Fruit fly (Drosophila melanogaster): Measurements from ENCODE around the gene mRpL19.
A peak's percentile ranks its signal among the peaks of the same experiment; 100 is the strongest.

mRpL19 gene

DNA sequence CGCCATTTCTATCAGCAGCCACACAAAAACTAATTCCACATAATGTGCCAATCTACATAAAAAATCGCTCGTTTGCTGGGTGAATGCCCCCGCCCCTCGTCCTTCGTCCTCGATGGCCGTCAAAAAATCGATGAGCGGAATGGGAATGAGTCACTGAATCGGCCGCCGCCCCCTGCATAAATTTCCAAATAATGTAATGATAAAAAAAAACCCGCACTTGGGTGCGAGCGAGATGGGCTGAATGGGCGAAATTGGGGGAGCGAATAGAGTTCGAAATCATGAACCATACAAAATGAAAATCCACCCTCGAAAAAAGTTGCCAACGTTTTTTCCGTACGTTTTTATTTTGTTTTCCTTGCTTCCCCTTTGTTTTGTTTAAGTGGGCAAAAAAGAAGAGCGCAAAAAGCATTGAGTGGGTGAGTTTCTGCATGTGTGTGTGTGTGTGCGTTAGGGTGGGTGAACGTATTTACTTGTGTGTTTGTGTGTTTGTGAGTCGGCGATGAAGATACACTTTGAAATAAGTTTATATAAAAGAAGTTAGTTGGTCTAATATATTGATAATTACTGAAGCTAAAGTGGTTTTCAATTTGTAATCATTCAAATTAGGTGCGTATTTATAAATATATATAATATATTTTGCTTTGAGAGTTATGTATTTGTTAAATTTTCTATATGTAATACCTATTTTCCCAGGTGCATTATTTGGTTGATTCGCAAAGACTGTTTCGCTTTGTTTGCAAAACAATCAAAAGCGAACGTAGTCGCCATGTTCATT lies 31.6 kb downstream of the mRpL19 start:
- no peak for TF ChIP-seq CG5204 (GFP tag; optimal IDR thresholded peaks at IDR 0.05)
- TF ChIP-seq bab1 (GFP tag; optimal IDR thresholded peaks at IDR 0.05) = no peak
- TF ChIP-seq tj (GFP tag; optimal IDR thresholded peaks at IDR 0.05) = no peak
- no peak for TF ChIP-seq cic (GFP tag; optimal IDR thresholded peaks at IDR 0.05)
- no peak for TF ChIP-seq cnc (optimal IDR thresholded peaks at IDR 0.05)
- TF ChIP-seq CG1620 (GFP tag; optimal IDR thresholded peaks at IDR 0.05) = no peak
- TF ChIP-seq CG14711 (tag; optimal IDR thresholded peaks at IDR 0.05) = no peak
- no peak for TF ChIP-seq ovo (GFP tag; optimal IDR thresholded peaks at IDR 0.05)
- TF ChIP-seq CG12768 (GFP tag; optimal IDR thresholded peaks at IDR 0.05) = no peak
- TF ChIP-seq Hr96 (GFP tag; optimal IDR thresholded peaks at IDR 0.05) = no peak
- TF ChIP-seq CG7045 (GFP tag; optimal IDR thresholded peaks at IDR 0.05) = no peak
- TF ChIP-seq toe (GFP tag; optimal IDR thresholded peaks at IDR 0.05) = no peak
- no peak for TF ChIP-seq CG33017 (tag; optimal IDR thresholded peaks at IDR 0.05)
- no peak for TF ChIP-seq CG7101 (tag; optimal IDR thresholded peaks at IDR 0.05)
- no peak for TF ChIP-seq Clk (GFP tag; optimal IDR thresholded peaks at IDR 0.05)
- TF ChIP-seq CG11617 (GFP tag; optimal IDR thresholded peaks at IDR 0.05) = no peak
- no peak for TF ChIP-seq kay (GFP tag; ENCODE audit: borderline replicate concordance)
- TF ChIP-seq pad (GFP tag; optimal IDR thresholded peaks at IDR 0.05) = no peak
- TF ChIP-seq Crg-1 (GFP tag; optimal IDR thresholded peaks at IDR 0.05) = no peak
- TF ChIP-seq Mnt (GFP tag; optimal IDR thresholded peaks at IDR 0.05) = no peak

- no peak for TF ChIP-seq bab1 (GFP tag; optimal IDR thresholded peaks at IDR 0.05)
- no peak for TF ChIP-seq cic (GFP tag; optimal IDR thresholded peaks at IDR 0.05)
- no peak for TF ChIP-seq Hr96 (GFP tag; optimal IDR thresholded peaks at IDR 0.05)
- TF ChIP-seq Mnt (GFP tag; optimal IDR thresholded peaks at IDR 0.05) = no peak
- no peak for TF ChIP-seq cnc (optimal IDR thresholded peaks at IDR 0.05)
- no peak for TF ChIP-seq CG11617 (GFP tag; optimal IDR thresholded peaks at IDR 0.05)
- TF ChIP-seq pad (GFP tag; optimal IDR thresholded peaks at IDR 0.05) = no peak
- no peak for TF ChIP-seq CG14711 (tag; optimal IDR thresholded peaks at IDR 0.05)
- TF ChIP-seq CG33017 (tag; optimal IDR thresholded peaks at IDR 0.05) = no peak
- TF ChIP-seq CG12768 (GFP tag; optimal IDR thresholded peaks at IDR 0.05) = no peak
- TF ChIP-seq CG1620 (GFP tag; optimal IDR thresholded peaks at IDR 0.05) = no peak
- TF ChIP-seq CG7045 (GFP tag; optimal IDR thresholded peaks at IDR 0.05) = no peak
- no peak for TF ChIP-seq ovo (GFP tag; optimal IDR thresholded peaks at IDR 0.05)
Measured at dm6 chr3R:8707166-8707565, 33.3 kb downstream of the mRpL19 start.

DNA sequence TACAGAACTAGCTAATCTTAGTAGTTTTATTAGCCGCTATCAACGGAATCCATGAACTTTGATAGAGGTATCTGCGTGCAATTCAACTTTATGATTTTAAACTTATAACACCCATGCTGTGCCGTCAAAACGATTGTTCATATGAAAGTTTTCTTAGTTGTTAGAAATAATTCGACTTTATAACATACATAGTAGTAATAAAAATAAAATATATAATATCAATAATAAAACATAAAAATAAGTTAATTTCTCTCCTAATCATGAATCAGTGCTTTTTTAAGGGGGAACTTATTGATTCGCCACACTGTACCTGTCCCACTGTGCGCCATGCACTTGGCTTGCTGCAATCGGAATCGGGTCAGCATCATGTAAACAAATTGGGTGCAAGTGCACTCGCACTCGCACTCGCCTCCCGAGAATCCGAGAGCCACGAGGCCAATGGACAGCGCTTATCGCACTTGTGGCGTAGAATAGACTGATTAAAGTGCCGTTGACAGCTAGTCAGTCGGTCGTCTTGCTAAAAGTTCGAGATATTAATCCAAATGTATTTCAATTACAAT lies 38.1 kb downstream of the mRpL19 start:
- TF ChIP-seq CG7045 (GFP tag; optimal IDR thresholded peaks at IDR 0.05) (no peak), CG5204 (GFP tag; optimal IDR thresholded peaks at IDR 0.05) (peak; percentile 1), bab1 (GFP tag; optimal IDR thresholded peaks at IDR 0.05) (peak; percentile 25), CG11617 (GFP tag; optimal IDR thresholded peaks at IDR 0.05) (no peak), CG14711 (tag; optimal IDR thresholded peaks at IDR 0.05) (no peak), ovo (GFP tag; optimal IDR thresholded peaks at IDR 0.05) (peak; percentile 11), cnc (optimal IDR thresholded peaks at IDR 0.05) (no peak), CG1620 (GFP tag; optimal IDR thresholded peaks at IDR 0.05) (no peak), CG7101 (tag; optimal IDR thresholded peaks at IDR 0.05) (peak; percentile 60), Hr96 (GFP tag; optimal IDR thresholded peaks at IDR 0.05) (peak; percentile 83), Crg-1 (GFP tag; optimal IDR thresholded peaks at IDR 0.05) (no peak), tj (GFP tag; optimal IDR thresholded peaks at IDR 0.05) (no peak), Clk (GFP tag; optimal IDR thresholded peaks at IDR 0.05) (peak; percentile 30), cic (GFP tag; optimal IDR thresholded peaks at IDR 0.05) (peak; percentile 76), CG12768 (GFP tag; optimal IDR thresholded peaks at IDR 0.05) (peak; percentile 21), pad (GFP tag; optimal IDR thresholded peaks at IDR 0.05) (no peak), Mnt (GFP tag; optimal IDR thresholded peaks at IDR 0.05) (peak; percentile 87), CG33017 (tag; optimal IDR thresholded peaks at IDR 0.05) (no peak), toe (GFP tag; optimal IDR thresholded peaks at IDR 0.05) (no peak), kay (GFP tag; ENCODE audit: borderline replicate concordance) (no peak)

DNA sequence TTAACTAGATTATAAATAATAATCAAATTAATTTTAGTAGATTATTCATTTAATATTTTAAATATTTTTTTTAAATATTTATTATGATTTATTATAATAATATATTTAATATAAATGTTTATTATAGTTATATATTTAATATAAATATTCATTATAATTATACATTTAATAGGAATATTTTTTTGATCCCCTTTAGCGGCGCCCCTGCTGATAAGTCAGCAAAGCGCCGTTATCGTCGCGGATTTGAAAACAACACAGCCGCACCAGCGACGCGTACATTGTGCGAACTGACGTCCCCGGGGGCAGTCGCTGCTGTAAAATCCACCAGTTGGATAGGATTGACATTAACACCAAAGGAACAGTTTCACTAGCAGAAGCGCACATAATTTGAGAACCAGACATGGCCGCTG lies 38.8 kb downstream of the mRpL19 start, which contains the start of gene CG8112:
Gene CG8112, plus strand, starts transcription at position 212 of the 410 bp plus-strand sequence.
- no peak for TF ChIP-seq Clk (GFP tag; optimal IDR thresholded peaks at IDR 0.05)
- no peak for TF ChIP-seq cic (GFP tag; optimal IDR thresholded peaks at IDR 0.05)
- TF ChIP-seq CG7045 (GFP tag; optimal IDR thresholded peaks at IDR 0.05) = peak; percentile 58
- TF ChIP-seq CG7101 (tag; optimal IDR thresholded peaks at IDR 0.05) = peak; percentile 78
- TF ChIP-seq CG14711 (tag; optimal IDR thresholded peaks at IDR 0.05) = peak; percentile 73
- TF ChIP-seq cnc (optimal IDR thresholded peaks at IDR 0.05) = no peak
- no peak for TF ChIP-seq Mnt (GFP tag; optimal IDR thresholded peaks at IDR 0.05)
- TF ChIP-seq CG11617 (GFP tag; optimal IDR thresholded peaks at IDR 0.05) = peak; percentile 87
- peak; percentile 56 for TF ChIP-seq pad (GFP tag; optimal IDR thresholded peaks at IDR 0.05)
- peak; percentile 83 for TF ChIP-seq tj (GFP tag; optimal IDR thresholded peaks at IDR 0.05)
- peak; percentile 69 for TF ChIP-seq CG33017 (tag; optimal IDR thresholded peaks at IDR 0.05)
- no peak for TF ChIP-seq toe (GFP tag; optimal IDR thresholded peaks at IDR 0.05)
- no peak for TF ChIP-seq CG5204 (GFP tag; optimal IDR thresholded peaks at IDR 0.05)
- peak; percentile 73 for TF ChIP-seq ovo (GFP tag; optimal IDR thresholded peaks at IDR 0.05)
- TF ChIP-seq Crg-1 (GFP tag; optimal IDR thresholded peaks at IDR 0.05) = no peak
- TF ChIP-seq kay (GFP tag; ENCODE audit: borderline replicate concordance) = peak; percentile 76
- TF ChIP-seq Hr96 (GFP tag; optimal IDR thresholded peaks at IDR 0.05) = no peak
- no peak for TF ChIP-seq CG1620 (GFP tag; optimal IDR thresholded peaks at IDR 0.05)
- peak; percentile 45 for TF ChIP-seq CG12768 (GFP tag; optimal IDR thresholded peaks at IDR 0.05)
- peak; percentile 16 for TF ChIP-seq bab1 (GFP tag; optimal IDR thresholded peaks at IDR 0.05)

dm6 chr3R:8715371-8715770 lies 41.5 kb downstream of the mRpL19 start:
- TF ChIP-seq CG5204 (GFP tag; optimal IDR thresholded peaks at IDR 0.05) = no peak
- TF ChIP-seq CG14711 (tag; optimal IDR thresholded peaks at IDR 0.05) = no peak
- no peak for TF ChIP-seq tj (GFP tag; optimal IDR thresholded peaks at IDR 0.05)
- TF ChIP-seq Hr96 (GFP tag; optimal IDR thresholded peaks at IDR 0.05) = no peak
- TF ChIP-seq pad (GFP tag; optimal IDR thresholded peaks at IDR 0.05) = no peak
- no peak for TF ChIP-seq ovo (GFP tag; optimal IDR thresholded peaks at IDR 0.05)
- no peak for TF ChIP-seq toe (GFP tag; optimal IDR thresholded peaks at IDR 0.05)
- no peak for TF ChIP-seq CG7045 (GFP tag; optimal IDR thresholded peaks at IDR 0.05)
- no peak for TF ChIP-seq CG11617 (GFP tag; optimal IDR thresholded peaks at IDR 0.05)
- no peak for TF ChIP-seq Clk (GFP tag; optimal IDR thresholded peaks at IDR 0.05)
- TF ChIP-seq Mnt (GFP tag; optimal IDR thresholded peaks at IDR 0.05) = no peak
- no peak for TF ChIP-seq CG7101 (tag; optimal IDR thresholded peaks at IDR 0.05)
- no peak for TF ChIP-seq bab1 (GFP tag; optimal IDR thresholded peaks at IDR 0.05)
- TF ChIP-seq cic (GFP tag; optimal IDR thresholded peaks at IDR 0.05) = no peak
- no peak for TF ChIP-seq kay (GFP tag; ENCODE audit: borderline replicate concordance)
- TF ChIP-seq CG12768 (GFP tag; optimal IDR thresholded peaks at IDR 0.05) = no peak
- TF ChIP-seq cnc (optimal IDR thresholded peaks at IDR 0.05) = no peak
- no peak for TF ChIP-seq Crg-1 (GFP tag; optimal IDR thresholded peaks at IDR 0.05)
- no peak for TF ChIP-seq CG33017 (tag; optimal IDR thresholded peaks at IDR 0.05)
